Worm (Caenorhabditis elegans): ENCODE results near the gene ttr-28.

DNA sequence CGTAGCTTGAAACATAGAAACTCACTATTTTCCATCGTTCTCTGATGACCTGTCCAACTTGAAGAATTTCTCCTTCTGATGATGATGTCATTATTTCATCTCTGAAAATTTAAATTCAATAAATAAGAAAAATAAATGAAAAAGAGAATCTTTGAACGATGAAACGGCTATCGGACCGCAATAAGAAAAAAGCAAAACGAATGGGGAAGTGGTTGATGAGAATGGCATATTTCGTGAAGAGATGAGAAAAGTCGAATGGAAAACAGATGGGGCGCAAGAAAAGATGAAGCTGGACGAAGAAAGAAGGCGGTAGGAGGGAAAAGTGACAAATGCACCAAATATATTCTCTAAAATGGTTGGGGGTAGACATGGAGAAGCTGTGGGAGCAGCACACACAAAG lies 9.2 kb downstream of the ttr-28 start, which contains the start of gene ttbk-7:
- TF ChIP-seq unc-62 (GFP tag; optimal IDR thresholded peaks at IDR 0.05) = no peak
- no peak for TF ChIP-seq mdl-1 (tag; optimal IDR thresholded peaks at IDR 0.05)
- no peak for TF ChIP-seq skn-1 (tag; optimal IDR thresholded peaks at IDR 0.05)
- TF ChIP-seq nhr-90 (tag; optimal IDR thresholded peaks at IDR 0.05; ENCODE audit: poor library complexity) = no peak
- TF ChIP-seq dpl-1 (GFP tag; optimal IDR thresholded peaks at IDR 0.05) = no peak
- TF ChIP-seq snpc-4 (tag; optimal IDR thresholded peaks at IDR 0.05) = no peak
- no peak for TF ChIP-seq rnt-1 (tag; optimal IDR thresholded peaks at IDR 0.05)
- no peak for TF ChIP-seq lsy-2 (tag; optimal IDR thresholded peaks at IDR 0.05)
- no peak for TF ChIP-seq blmp-1 (tag; optimal IDR thresholded peaks at IDR 0.05)
